Fruit fly (Drosophila melanogaster) whole organism, adult: ENCODE measurements around the gene CG15036.

Source experiments
- CG11617 ChIP-seq: fragments of 200-800 bp; sonication (Bioruptor generic); optimal IDR thresholded peaks from 2 replicates; lab custom pipeline; 2017; ENCODE audit warnings: mild to moderate bottlenecking, missing biosample characterization, missing genetic modification reagents, missing genetic modification characterization
- CG12768 ChIP-seq: fragments of 200-800 bp; sonication (Bioruptor generic); optimal IDR thresholded peaks from 2 replicates; lab custom pipeline; 2017; ENCODE audit warnings: missing biosample characterization, missing genetic modification characterization, mild to moderate bottlenecking, moderate library complexity, missing genetic modification reagents
- CG14711 ChIP-seq: fragments of 200-800 bp; sonication (Bioruptor generic); optimal IDR thresholded peaks from 2 replicates; lab custom pipeline; 2018; ENCODE audit warnings: missing biosample characterization, mild to moderate bottlenecking, missing genetic modification characterization, moderate library complexity
- CG1620 ChIP-seq: fragments of 200-800 bp; sonication (Bioruptor generic); optimal IDR thresholded peaks from 2 replicates; lab custom pipeline; 2016; ENCODE audit warnings: missing biosample characterization, missing genetic modification characterization
- CG33017 ChIP-seq: fragments of 200-800 bp; sonication (Bioruptor generic); optimal IDR thresholded peaks from 2 replicates; lab custom pipeline; 2018; ENCODE audit warnings: missing biosample characterization, mild to moderate bottlenecking, missing genetic modification characterization, moderate library complexity
- CG5204 ChIP-seq: fragments of 200-800 bp; sonication (Bioruptor generic); optimal IDR thresholded peaks from 2 replicates; lab custom pipeline; 2016; ENCODE audit warnings: missing biosample characterization, missing genetic modification characterization
- CG7045 ChIP-seq: fragments of 200-800 bp; sonication (Bioruptor generic); optimal IDR thresholded peaks from 2 replicates; lab custom pipeline; 2017; ENCODE audit warnings: missing biosample characterization, mild to moderate bottlenecking, missing genetic modification characterization
- CG7101 ChIP-seq: fragments of 200-800 bp; sonication (Bioruptor generic); optimal IDR thresholded peaks from 2 replicates; lab custom pipeline; 2018; ENCODE audit warnings: missing biosample characterization, mild to moderate bottlenecking, missing genetic modification characterization, moderate library complexity
- Clk ChIP-seq: fragments of 200-800 bp; sonication (Bioruptor generic); optimal IDR thresholded peaks from 2 replicates; lab custom pipeline; 2017; ENCODE audit warnings: missing biosample characterization, missing genetic modification characterization
- Crg-1 ChIP-seq: fragments of 200-800 bp; sonication (Bioruptor generic); optimal IDR thresholded peaks from 2 replicates; lab custom pipeline; 2016; ENCODE audit warnings: missing biosample characterization, missing genetic modification characterization
- Hr96 ChIP-seq: fragments of 200-800 bp; sonication (Bioruptor generic); optimal IDR thresholded peaks from 2 replicates; lab custom pipeline; 2016; ENCODE audit warnings: missing biosample characterization, missing genetic modification characterization
- Mnt ChIP-seq: fragments of 200-800 bp; sonication (Bioruptor generic); optimal IDR thresholded peaks from 2 replicates; lab custom pipeline; 2016; ENCODE audit warnings: missing biosample characterization, mild to moderate bottlenecking, missing genetic modification characterization
- bab1 ChIP-seq: fragments of 200-800 bp; sonication (Bioruptor generic); optimal IDR thresholded peaks from 3 replicates; lab custom pipeline; 2019; ENCODE audit warnings: missing biosample characterization, mild to moderate bottlenecking, missing genetic modification characterization, moderate library complexity
- cic ChIP-seq: fragments of 200-800 bp; sonication (Bioruptor generic); optimal IDR thresholded peaks from 2 replicates; lab custom pipeline; 2017; ENCODE audit warnings: missing biosample characterization, mild to moderate bottlenecking, missing genetic modification characterization, moderate library complexity
- cnc ChIP-seq, 2 experiments: fragments of >200 bp; optimal IDR thresholded peaks; 2 replicates each; lab custom pipeline; 2017
- kay ChIP-seq: fragments of 200-800 bp; sonication (Bioruptor generic); peaks from one replicate; lab custom pipeline; 2016; ENCODE audit warnings: missing biosample characterization, missing genetic modification characterization, borderline replicate concordance
- ovo ChIP-seq: fragments of 200-800 bp; sonication (Bioruptor generic); optimal IDR thresholded peaks from 2 replicates; lab custom pipeline; 2016; ENCODE audit warnings: missing biosample characterization, missing genetic modification characterization
- pad ChIP-seq: fragments of 200-800 bp; sonication (Bioruptor generic); optimal IDR thresholded peaks from 3 replicates; lab custom pipeline; 2017; ENCODE audit warnings: missing biosample characterization, missing genetic modification characterization, mild to moderate bottlenecking, moderate library complexity, missing genetic modification reagents
- tj ChIP-seq: fragments of 200-800 bp; sonication (Bioruptor generic); optimal IDR thresholded peaks from 3 replicates; lab custom pipeline; 2017; ENCODE audit warnings: missing biosample characterization, mild to moderate bottlenecking, missing genetic modification characterization, moderate library complexity
- toe ChIP-seq: fragments of 200-800 bp; sonication (Bioruptor generic); optimal IDR thresholded peaks from 2 replicates; lab custom pipeline; 2016; ENCODE audit warnings: missing biosample characterization, missing genetic modification characterization

The CG15036 gene

DNA sequence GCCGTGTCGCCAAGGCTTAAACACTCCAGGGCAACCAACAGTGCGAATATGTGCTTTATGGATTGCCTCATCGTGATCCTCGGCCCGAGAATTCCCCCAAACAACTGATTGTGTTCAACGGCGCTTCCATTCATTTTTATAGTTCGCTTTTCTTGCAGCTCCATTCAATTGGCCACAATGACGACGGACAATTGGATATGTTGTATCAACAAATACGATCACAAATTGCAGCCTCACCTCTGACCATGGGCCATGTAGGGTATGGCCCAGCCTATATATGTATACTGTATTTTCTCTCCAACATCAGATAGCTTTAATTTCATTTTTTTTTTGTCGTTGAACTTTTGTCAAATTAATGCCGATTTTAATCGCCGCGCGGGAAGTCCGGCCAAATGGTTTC, at the start of gene CG15036:
CG15036 (minus strand) TSS at position 101 of the 400 bp plus-strand sequence.
- TF ChIP-seq CG7101 (tag; lab: Kevin White, UChicago): no peak
- no peak for TF ChIP-seq kay (GFP tag; lab: Kevin White, UChicago)
- TF ChIP-seq tj (GFP tag; lab: Kevin White, UChicago): no peak
- no peak for TF ChIP-seq toe (GFP tag; lab: Kevin White, UChicago)
- no peak for TF ChIP-seq CG1620 (GFP tag; lab: Kevin White, UChicago)
- TF ChIP-seq cnc (optimal IDR thresholded peaks at IDR 0.05; lab: Kevin White, UChicago): no peak
- TF ChIP-seq cic (GFP tag; lab: Kevin White, UChicago): no peak
- TF ChIP-seq CG12768 (GFP tag; lab: Kevin White, UChicago): no peak
- no peak for TF ChIP-seq Hr96
- no peak for TF ChIP-seq CG33017
- no peak for TF ChIP-seq ovo (GFP tag; lab: Kevin White, UChicago)
- no peak for TF ChIP-seq Crg-1 (GFP tag; lab: Kevin White, UChicago)
- TF ChIP-seq CG5204 (GFP tag; lab: Kevin White, UChicago): no peak
- no peak for TF ChIP-seq CG7045 (GFP tag; lab: Kevin White, UChicago)
- TF ChIP-seq Clk (GFP tag; lab: Kevin White, UChicago): no peak
- TF ChIP-seq CG11617 (GFP tag; lab: Kevin White, UChicago): no peak
- TF ChIP-seq pad (GFP tag; lab: Kevin White, UChicago): no peak
- TF ChIP-seq Mnt (GFP tag; lab: Kevin White, UChicago): no peak

DNA sequence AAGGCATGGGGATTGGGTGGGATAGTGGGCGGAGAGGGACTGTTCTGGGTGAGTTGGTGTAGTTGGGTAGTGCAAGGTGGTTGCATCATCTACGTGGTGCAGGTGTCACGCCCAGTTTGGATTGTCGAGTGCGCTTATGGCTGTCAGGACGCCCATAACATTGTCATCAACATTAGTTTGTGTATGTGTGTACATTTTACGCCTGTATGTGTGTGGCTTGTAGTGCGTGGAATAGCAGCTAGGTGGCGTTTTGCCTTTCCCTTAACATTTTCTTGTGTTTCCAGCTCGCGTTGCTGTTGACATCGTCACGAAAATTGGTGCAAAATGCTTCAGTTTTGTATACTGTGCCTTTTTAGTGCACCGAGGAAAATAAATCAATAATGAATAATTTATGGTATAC, 41.7 kb upstream of the CG15036 start:
- no peak for TF ChIP-seq cic (GFP tag; lab: Kevin White, UChicago)
- no peak for TF ChIP-seq Mnt (GFP tag; lab: Kevin White, UChicago)

DNA sequence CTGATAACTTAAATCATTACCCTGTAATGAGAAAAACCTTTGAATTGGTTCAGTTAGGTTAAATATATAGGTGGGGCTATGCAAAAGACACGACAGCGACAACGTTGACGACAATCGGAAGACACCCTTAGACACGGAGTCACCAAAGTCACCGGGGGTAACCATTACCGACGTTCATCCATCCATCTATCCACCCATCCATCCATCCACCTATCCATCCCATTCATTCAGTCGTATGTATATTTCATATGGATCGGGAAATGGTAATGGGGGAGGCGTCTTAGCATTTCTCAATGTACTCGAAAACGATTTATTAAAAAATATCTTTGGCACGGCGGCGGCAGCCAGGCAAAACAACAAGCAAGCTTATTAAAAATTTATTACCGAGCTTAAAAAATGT, 37.4 kb upstream of the CG15036 start:
- no peak for TF ChIP-seq Crg-1 (GFP tag; lab: Kevin White, UChicago)
- TF ChIP-seq CG11617 (GFP tag; lab: Kevin White, UChicago): no peak
- no peak for TF ChIP-seq CG14711 (tag; lab: Kevin White, UChicago)
- TF ChIP-seq kay (GFP tag; lab: Kevin White, UChicago): no peak
- TF ChIP-seq CG7101 (tag; lab: Kevin White, UChicago): no peak
- no peak for TF ChIP-seq CG12768 (GFP tag; lab: Kevin White, UChicago)
- TF ChIP-seq toe (GFP tag; lab: Kevin White, UChicago): no peak
- no peak for TF ChIP-seq ovo (GFP tag; lab: Kevin White, UChicago)

DNA sequence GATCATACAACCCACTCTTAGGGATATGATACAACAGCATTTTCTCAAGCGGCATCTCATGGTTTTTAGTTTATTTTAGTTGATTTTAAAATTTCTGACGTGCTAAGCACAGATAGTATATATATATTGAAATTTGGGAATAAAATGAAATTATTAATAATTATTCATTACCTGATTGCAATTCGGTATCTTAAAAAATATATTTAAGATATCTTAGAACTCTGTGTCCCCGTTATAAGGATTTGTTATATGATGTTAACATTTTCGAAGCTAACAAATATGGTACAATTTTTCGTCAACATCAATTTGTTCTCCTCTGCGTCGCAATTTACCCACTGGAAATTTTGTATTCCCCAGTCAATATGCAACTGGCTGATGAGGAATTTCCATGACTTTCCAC, 28.6 kb upstream of the CG15036 start, which contains the start of gene CG43198:
CG43198 (minus strand) TSS at position 101 of the 400 bp plus-strand sequence.
- TF ChIP-seq ovo (GFP tag; lab: Kevin White, UChicago) (no peak), Crg-1 (GFP tag; lab: Kevin White, UChicago) (no peak)

DNA sequence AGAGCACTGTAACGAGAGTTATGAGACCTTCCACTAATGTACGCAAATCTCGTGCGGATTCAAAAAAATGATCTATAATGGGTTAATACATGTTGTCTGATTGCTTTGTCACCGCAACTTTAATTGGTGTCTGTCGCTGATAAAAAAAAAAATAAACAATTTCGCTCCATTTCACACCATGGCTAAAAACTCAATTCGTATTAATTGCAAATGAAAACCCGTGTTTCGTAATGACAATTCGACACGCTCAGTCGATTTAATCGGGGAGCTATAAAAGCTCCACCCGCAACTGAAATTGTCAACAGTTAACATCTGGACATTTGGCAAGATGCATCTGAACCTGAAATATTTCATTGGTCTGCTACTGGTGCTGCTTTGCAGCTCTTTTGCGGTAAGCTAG, 27.3 kb upstream of the CG15036 start, which contains the start of gene CG11368:
CG11368 (plus strand) TSS at position 301 of the 400 bp plus-strand sequence.
- TF ChIP-seq tj (GFP tag; lab: Kevin White, UChicago) (no peak), Hr96 (no peak), kay (GFP tag; lab: Kevin White, UChicago) (no peak)

DNA sequence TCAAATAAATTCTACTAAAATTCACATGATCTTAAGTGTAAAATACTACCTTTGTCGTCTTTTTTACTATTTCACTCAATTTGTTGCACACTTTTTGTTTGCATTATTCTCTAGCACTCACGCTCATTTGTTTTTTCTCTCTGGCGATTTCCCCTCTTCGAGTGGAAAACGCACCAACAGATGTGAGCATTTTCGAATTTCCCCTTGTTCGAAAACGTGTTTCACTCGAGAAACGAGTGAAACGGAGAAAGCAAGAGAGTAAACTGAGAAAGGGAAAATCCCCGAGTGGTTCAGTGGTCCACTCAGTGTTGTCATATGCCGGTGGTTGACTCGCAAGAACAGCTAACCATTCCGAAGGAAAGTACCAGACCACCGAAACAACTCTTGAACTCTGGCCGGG, 20.4 kb upstream of the CG15036 start:
- TF ChIP-seq CG1620 (GFP tag; lab: Kevin White, UChicago) (no peak), CG7101 (tag; lab: Kevin White, UChicago) (no peak), CG7045 (GFP tag; lab: Kevin White, UChicago) (no peak), CG11617 (GFP tag; lab: Kevin White, UChicago) (no peak), pad (GFP tag; lab: Kevin White, UChicago) (peak; percentile 76), bab1 (GFP tag; lab: Kevin White, UChicago) (no peak), Crg-1 (GFP tag; lab: Kevin White, UChicago) (no peak), CG5204 (GFP tag; lab: Kevin White, UChicago) (no peak)

DNA sequence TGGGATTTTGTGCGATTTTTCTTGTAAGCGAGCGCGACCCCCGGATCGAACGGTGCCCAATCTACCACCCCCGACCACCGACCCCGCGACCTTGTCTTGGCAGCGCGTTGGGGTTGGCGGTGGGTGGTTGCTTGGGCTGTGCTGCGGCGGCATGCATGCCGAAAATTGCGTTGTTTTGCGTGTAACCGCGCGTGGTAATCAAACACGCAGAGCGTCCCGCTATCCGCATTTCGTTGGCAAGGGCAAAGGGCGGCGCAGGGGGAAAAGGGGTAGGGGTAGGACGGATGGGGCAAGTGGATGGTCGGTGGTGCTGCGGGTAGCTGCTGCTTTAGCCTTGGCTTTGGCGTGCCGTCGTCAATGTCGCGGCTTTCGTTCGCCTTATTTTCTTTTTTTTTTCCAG, 7.8 kb upstream of the CG15036 start:
- TF ChIP-seq pad (GFP tag; lab: Kevin White, UChicago) (no peak), CG1620 (GFP tag; lab: Kevin White, UChicago) (no peak), kay (GFP tag; lab: Kevin White, UChicago) (no peak), bab1 (GFP tag; lab: Kevin White, UChicago) (no peak), CG12768 (GFP tag; lab: Kevin White, UChicago) (no peak), ovo (GFP tag; lab: Kevin White, UChicago) (no peak), CG33017 (no peak), Clk (GFP tag; lab: Kevin White, UChicago) (no peak), toe (GFP tag; lab: Kevin White, UChicago) (no peak), CG7045 (GFP tag; lab: Kevin White, UChicago) (no peak), CG14711 (tag; lab: Kevin White, UChicago) (no peak), cnc (optimal IDR thresholded peaks at IDR 0.05; lab: Kevin White, UChicago) (no peak), tj (GFP tag; lab: Kevin White, UChicago) (no peak), Mnt (GFP tag; lab: Kevin White, UChicago) (no peak), CG11617 (GFP tag; lab: Kevin White, UChicago) (no peak), CG5204 (GFP tag; lab: Kevin White, UChicago) (no peak), cic (GFP tag; lab: Kevin White, UChicago) (no peak), Hr96 (no peak), Crg-1 (GFP tag; lab: Kevin White, UChicago) (no peak), CG7101 (tag; lab: Kevin White, UChicago) (no peak)
